Worm (Caenorhabditis elegans) whole organism, L4 larva: Measurements from ENCODE around the gene Y58A7A.4.

Source experiments
- R02D3.7 ChIP-seq: fragments of 150-350 bp; sonication (generic microtip); optimal IDR thresholded peaks from 3 replicates; lab custom pipeline; 2014; ENCODE audit warnings: missing biosample characterization, missing genetic modification characterization
- T20F7.1 ChIP-seq: fragments of 200-800 bp; sonication (Bioruptor generic); optimal IDR thresholded peaks from 2 replicates; lab custom pipeline; 2018; ENCODE audit warnings: mild to moderate bottlenecking, missing genetic modification characterization, missing compliant biosample characterization
- Y105C5A.15 ChIP-seq: fragments of 200-800 bp; sonication (Bioruptor generic); IDR thresholded peaks from 2 replicates; pipeline ENCODE4 v1.3.6; 2022; ENCODE audit warnings: missing genetic modification characterization, missing compliant biosample characterization
- Y5F2A.4 ChIP-seq: fragments of 200-800 bp; sonication (Bioruptor generic); optimal IDR thresholded peaks from 2 replicates; lab custom pipeline; 2018; ENCODE audit warnings: mild to moderate bottlenecking, missing genetic modification characterization, missing compliant biosample characterization
- Y75B8A.6 ChIP-seq: fragments of 200-800 bp; sonication (Bioruptor generic); IDR thresholded peaks from 2 replicates; pipeline ENCODE4 v1.3.6; 2022; ENCODE audit warnings: missing genetic modification reagents, missing genetic modification characterization, missing compliant biosample characterization
- arid-1 ChIP-seq: fragments of 200-800 bp; sonication (Bioruptor generic); conservative IDR thresholded peaks from 2 replicates; pipeline ENCODE4 v1.3.6; 2022; ENCODE audit warnings: missing genetic modification reagents, missing genetic modification characterization, missing compliant biosample characterization
- ceh-32 ChIP-seq: sonication (generic microtip); optimal IDR thresholded peaks from 2 replicates; lab custom pipeline; 2016; ENCODE audit warnings: mild to moderate bottlenecking, missing genetic modification characterization, missing compliant biosample characterization; ENCODE audit not compliant: poor library complexity
- ceh-44 ChIP-seq: fragments of 200-800 bp; sonication (Bioruptor generic); IDR thresholded peaks from 2 replicates; pipeline ENCODE4 v1.3.6; 2022; ENCODE audit warnings: missing genetic modification reagents, missing genetic modification characterization, missing compliant biosample characterization
- ces-1 ChIP-seq: fragments of 150-350 bp; sonication (generic microtip); optimal IDR thresholded peaks from 4 replicates; lab custom pipeline; 2014; ENCODE audit warnings: missing biosample characterization, missing genetic modification reagents, missing genetic modification characterization
- daf-12 ChIP-seq: fragments of 150-350 bp; optimal IDR thresholded peaks from 2 replicates; lab custom pipeline; 2014; ENCODE audit warnings: missing biosample characterization, missing genetic modification reagents, missing genetic modification characterization
- daf-16 ChIP-seq, 3 experiments: sonication (generic microtip); optimal IDR thresholded peaks; 2 replicates each; lab custom pipeline; 2016 to 2017; ENCODE audit warnings: missing genetic modification characterization in 3 of 3, missing genetic modification reagents in 3 of 3, mild to moderate bottlenecking in 2 of 3, missing compliant biosample characterization in 2 of 3, missing biosample characterization in 1 of 3, moderate library complexity in 1 of 3
- dmd-6 ChIP-seq: fragments of 200-800 bp; sonication (Bioruptor generic); IDR thresholded peaks from 2 replicates; pipeline ENCODE4 v1.3.6; 2022; ENCODE audit warnings: missing genetic modification reagents, missing genetic modification characterization, missing compliant biosample characterization
- dmd-9 ChIP-seq: fragments of 200-800 bp; sonication (Bioruptor generic); IDR thresholded peaks from 2 replicates; pipeline ENCODE4 v1.3.6; 2022; ENCODE audit warnings: missing genetic modification reagents, missing genetic modification characterization, missing compliant biosample characterization
- dve-1 ChIP-seq: sonication (generic microtip); optimal IDR thresholded peaks from 2 replicates; lab custom pipeline; 2017; ENCODE audit warnings: antibody characterized with exemption, mild to moderate bottlenecking, missing genetic modification characterization, missing compliant biosample characterization; ENCODE audit not compliant: insufficient read depth
- fkh-10 ChIP-seq: fragments of 150-350 bp; optimal IDR thresholded peaks from 2 replicates; lab custom pipeline; 2014; ENCODE audit warnings: missing biosample characterization, missing genetic modification reagents, missing genetic modification characterization
- hlh-11 ChIP-seq: fragments of 200-800 bp; sonication (Bioruptor generic); optimal IDR thresholded peaks from 2 replicates; lab custom pipeline; 2018; ENCODE audit warnings: mild to moderate bottlenecking, missing genetic modification characterization, missing compliant biosample characterization
- hlh-30 ChIP-seq: sonication (generic microtip); optimal IDR thresholded peaks from 2 replicates; lab custom pipeline; 2017; ENCODE audit warnings: antibody characterized with exemption, mild to moderate bottlenecking, missing genetic modification characterization, missing compliant biosample characterization; ENCODE audit not compliant: insufficient read depth
- lim-7 ChIP-seq: fragments of 200-800 bp; sonication (Bioruptor generic); IDR thresholded peaks from 2 replicates; pipeline ENCODE4 v1.3.6; 2022; ENCODE audit warnings: missing genetic modification characterization, missing compliant biosample characterization
- lin-38 ChIP-seq: fragments of 200-800 bp; sonication (Bioruptor generic); IDR thresholded peaks from 2 replicates; pipeline ENCODE4 v1.3.6; 2022; ENCODE audit warnings: missing genetic modification reagents, missing genetic modification characterization, missing compliant biosample characterization
- lsy-2 ChIP-seq, 2 experiments: fragments of 150-350 bp in 1 of 2; sonication (generic microtip) in 1 of 2; optimal IDR thresholded peaks; 2 replicates each; lab custom pipeline; 2014 to 2017; ENCODE audit warnings: missing biosample characterization in 2 of 2, missing genetic modification characterization in 2 of 2
- madf-9 ChIP-seq: fragments of 200-800 bp; sonication (Bioruptor generic); conservative IDR thresholded peaks from 2 replicates; pipeline ENCODE4 v1.3.6; 2022; ENCODE audit warnings: missing genetic modification reagents, missing genetic modification characterization, missing compliant biosample characterization
- mdl-1 ChIP-seq, 2 experiments: fragments of 150-350 bp in 1 of 2; sonication (generic microtip) in 1 of 2; optimal IDR thresholded peaks; 2 replicates each; lab custom pipeline; 2014 to 2017; ENCODE audit warnings: missing biosample characterization in 2 of 2, missing genetic modification characterization in 2 of 2
- mep-1 ChIP-seq: fragments of 150-350 bp; sonication (generic microtip); optimal IDR thresholded peaks from 3 replicates; lab custom pipeline; 2014; ENCODE audit warnings: missing biosample characterization, missing genetic modification characterization
- mes-2 ChIP-seq: sonication (generic microtip); optimal IDR thresholded peaks from 2 replicates; lab custom pipeline; 2016; ENCODE audit warnings: missing genotype, mild to moderate bottlenecking, missing genetic modification characterization, missing compliant biosample characterization; ENCODE audit not compliant: poor library complexity, severe bottlenecking
- mxl-3 ChIP-seq: fragments of 200-800 bp; sonication (Bioruptor generic); optimal IDR thresholded peaks from 2 replicates; lab custom pipeline; 2018; ENCODE audit warnings: mild to moderate bottlenecking, missing genetic modification characterization, missing compliant biosample characterization
- nhr-11 ChIP-seq: fragments of 150-350 bp; optimal IDR thresholded peaks from 2 replicates; lab custom pipeline; 2014; ENCODE audit warnings: missing biosample characterization, missing genetic modification characterization
- nhr-111 ChIP-seq: fragments of 200-800 bp; sonication (Bioruptor generic); optimal IDR thresholded peaks from 2 replicates; lab custom pipeline; 2018; ENCODE audit warnings: mild to moderate bottlenecking, missing genetic modification characterization, missing compliant biosample characterization
- nhr-28 ChIP-seq: fragments of 150-350 bp; optimal IDR thresholded peaks from 2 replicates; lab custom pipeline; 2014; ENCODE audit warnings: missing biosample characterization, missing genetic modification characterization
- nhr-76 ChIP-seq: fragments of 150-350 bp; optimal IDR thresholded peaks from 2 replicates; lab custom pipeline; 2014; ENCODE audit warnings: missing biosample characterization, missing genetic modification characterization
- nhr-77 ChIP-seq: fragments of 150-350 bp; optimal IDR thresholded peaks from 2 replicates; lab custom pipeline; 2014; ENCODE audit warnings: missing biosample characterization, missing genetic modification characterization
- php-3 ChIP-seq: fragments of 200-800 bp; sonication (Bioruptor generic); IDR thresholded peaks from 2 replicates; pipeline ENCODE4 v1.3.6; 2022; ENCODE audit warnings: missing genetic modification reagents, missing genetic modification characterization, missing compliant biosample characterization
- pqm-1 ChIP-seq: sonication (generic microtip); optimal IDR thresholded peaks from 2 replicates; lab custom pipeline; 2017; ENCODE audit warnings: missing biosample characterization, missing genetic modification characterization
- snpc-4 ChIP-seq: fragments of 150-350 bp; optimal IDR thresholded peaks from 2 replicates; lab custom pipeline; 2014; ENCODE audit warnings: missing biosample characterization, missing genetic modification characterization
- spr-1 ChIP-seq: sonication (generic microtip); optimal IDR thresholded peaks from 2 replicates; lab custom pipeline; 2016; ENCODE audit warnings: mild to moderate bottlenecking, missing genetic modification characterization, missing compliant biosample characterization
- tag-97 ChIP-seq: fragments of 200-800 bp; sonication (Bioruptor generic); IDR thresholded peaks from 2 replicates; pipeline ENCODE4 v1.3.6; 2022; ENCODE audit warnings: missing genetic modification characterization, missing compliant biosample characterization
- tra-1 ChIP-seq: fragments of 200-800 bp; sonication (Bioruptor generic); IDR thresholded peaks from 2 replicates; pipeline ENCODE4 v1.3.6; 2022; ENCODE audit warnings: missing genetic modification reagents, missing genetic modification characterization, missing compliant biosample characterization
- unc-39 ChIP-seq: sonication (generic microtip); optimal IDR thresholded peaks from 2 replicates; lab custom pipeline; 2017; ENCODE audit warnings: missing biosample characterization, missing genetic modification characterization
- zag-1 ChIP-seq: fragments of 150-350 bp; optimal IDR thresholded peaks from 2 replicates; lab custom pipeline; 2014; ENCODE audit warnings: missing biosample characterization, missing genetic modification characterization

The Y58A7A.4 gene

ce11 chrV:5072082-5072481 lies 12.7 kb downstream of the Y58A7A.4 start, which contains the start of gene Y58A7A.2:
TSS of gene Y58A7A.2 (minus strand) at chrV:5072182.
- TF ChIP-seq daf-12 (tag; lab: Kevin White, UChicago) (no peak), nhr-76 (tag; lab: Kevin White, UChicago) (no peak), ceh-32 (tag; lab: Kevin White, UChicago) (no peak), lin-38 (GFP tag; lab: Robert Waterston, UW) (no peak), Y105C5A.15 (GFP tag; lab: Robert Waterston, UW) (no peak), hlh-30 (no peak), R02D3.7 (tag; lab: Kevin White, UChicago) (no peak), tag-97 (GFP tag; lab: Robert Waterston, UW) (no peak), mep-1 (tag; lab: Kevin White, UChicago) (no peak), snpc-4 (tag; lab: Kevin White, UChicago) (no peak), dmd-9 (GFP tag; lab: Robert Waterston, UW) (no peak)

ce11 chrV:5069440-5069839 lies 15.4 kb downstream of the Y58A7A.4 start, which contains the start of gene Y58A7A.1:
TSS of gene Y58A7A.1 (minus strand) at chrV:5069540.
- no peak for TF ChIP-seq dve-1
- TF ChIP-seq tra-1 (GFP tag; lab: Robert Waterston, UW) = no peak
- no peak for TF ChIP-seq Y75B8A.6 (GFP tag; lab: Robert Waterston, UW)
- TF ChIP-seq Y5F2A.4 (GFP tag; lab: Kevin White, UChicago) = no peak
- no peak for TF ChIP-seq hlh-30
- TF ChIP-seq mdl-1 (tag; optimal IDR thresholded peaks at IDR 0.05; lab: Kevin White, UChicago) = no peak
- TF ChIP-seq madf-9 (GFP tag; lab: Robert Waterston, UW) = no peak
- TF ChIP-seq mxl-3 (GFP tag; lab: Kevin White, UChicago) = no peak
- TF ChIP-seq spr-1 (tag; lab: Kevin White, UChicago) = no peak
- no peak for TF ChIP-seq nhr-111 (GFP tag; lab: Kevin White, UChicago)

ce11 chrV:5067390-5067789 lies 17.4 kb downstream of the Y58A7A.4 start:
- no peak for TF ChIP-seq arid-1
- peak; percentile 89 for TF ChIP-seq pqm-1 (tag; lab: Kevin White, UChicago)
- peak; percentile 47 for TF ChIP-seq nhr-77
- TF ChIP-seq php-3 (GFP tag; lab: Robert Waterston, UW) = peak; percentile 57; the same call in 1 of the 2 replicates
- TF ChIP-seq mes-2 = no peak
- TF ChIP-seq fkh-10 = no peak
- peak in 1 of 2 experiments; percentile 28 for TF ChIP-seq mdl-1 (tag; optimal IDR thresholded peaks at IDR 0.05; lab: Kevin White, UChicago)
- TF ChIP-seq ces-1 (GFP tag; lab: Kevin White, UChicago) = no peak
- TF ChIP-seq Y75B8A.6 (GFP tag; lab: Robert Waterston, UW) = no peak
- peak; percentile 70 for TF ChIP-seq dve-1
- TF ChIP-seq zag-1 (tag; lab: Kevin White, UChicago) = no peak
- TF ChIP-seq hlh-11 (tag; lab: Kevin White, UChicago) = peak; percentile 43
- TF ChIP-seq T20F7.1 (GFP tag; lab: Kevin White, UChicago) = peak; percentile 41
- TF ChIP-seq madf-9 (GFP tag; lab: Robert Waterston, UW) = no peak
- no peak for TF ChIP-seq lim-7 (GFP tag; lab: Robert Waterston, UW)
- no peak for TF ChIP-seq nhr-11 (tag; lab: Kevin White, UChicago)
- TF ChIP-seq ceh-44 (GFP tag; lab: Robert Waterston, UW) = no peak
- TF ChIP-seq lsy-2 (tag; optimal IDR thresholded peaks at IDR 0.05; lab: Kevin White, UChicago) = peak in 1 of 2 experiments; percentile 26
- TF ChIP-seq unc-39 (tag; lab: Kevin White, UChicago) = no peak
- peak; percentile 84 for TF ChIP-seq nhr-28 (tag; lab: Kevin White, UChicago)
- no peak for TF ChIP-seq daf-16 (GFP tag; optimal IDR thresholded peaks at IDR 0.05; lab: Kevin White, UChicago)
- peak; percentile 72 for TF ChIP-seq daf-16 (tag; optimal IDR thresholded peaks at IDR 0.05; lab: Kevin White, UChicago)
- TF ChIP-seq nhr-76 (tag; lab: Kevin White, UChicago) = no peak
- peak; percentile 57 for TF ChIP-seq dmd-6 (GFP tag; lab: Robert Waterston, UW)
- TF ChIP-seq, all 104 proteins: peak for 11
